Fruit fly (Drosophila melanogaster) whole organism, embryonic: ENCODE measurements around the gene Tpr2.

ENCODE experiments used
- Abd-B ChIP-seq: fragments of 200-800 bp; sonication (Bioruptor generic); optimal IDR thresholded peaks from 2 replicates; lab custom pipeline; 2018; ENCODE audit warnings: missing biosample characterization, mild to moderate bottlenecking, missing genetic modification characterization, moderate library complexity
- CG11247 ChIP-seq: fragments of 200-800 bp; sonication (Bioruptor generic); IDR thresholded peaks from 2 replicates; pipeline ENCODE4 v1.3.6; 2022; ENCODE audit warnings: missing biosample characterization, missing genetic modification characterization
- CG11456 ChIP-seq: fragments of 200-800 bp; sonication (Bioruptor generic); IDR thresholded peaks from 3 replicates; pipeline ENCODE4 v1.3.6; 2022; ENCODE audit warnings: missing biosample characterization, missing genetic modification characterization
- CG12104 ChIP-seq: fragments of 200-800 bp; sonication (Bioruptor generic); optimal IDR thresholded peaks from 3 replicates; lab custom pipeline; 2016; ENCODE audit warnings: missing biosample characterization, missing genetic modification characterization
- CG12659 ChIP-seq: fragments of 200-800 bp; sonication (Bioruptor generic); optimal IDR thresholded peaks from 3 replicates; lab custom pipeline; 2017; ENCODE audit warnings: mild to moderate bottlenecking, missing biosample characterization, missing genetic modification reagents, missing genetic modification characterization
- CG15514 ChIP-seq: fragments of 200-800 bp; sonication (Bioruptor generic); optimal IDR thresholded peaks from 3 replicates; lab custom pipeline; 2017; ENCODE audit warnings: missing biosample characterization, missing genetic modification characterization, mild to moderate bottlenecking, moderate library complexity, missing genetic modification reagents
- CG16813 ChIP-seq: fragments of 200-800 bp; sonication (Bioruptor generic); IDR thresholded peaks from 3 replicates; pipeline ENCODE4 v1.3.6; 2022; ENCODE audit warnings: missing biosample characterization, missing genetic modification characterization; ENCODE audit not compliant: partially characterized antibody
- CG17361 ChIP-seq: fragments of 200-800 bp; sonication (Bioruptor generic); IDR thresholded peaks from 3 replicates; pipeline ENCODE4 v1.3.6; 2022; ENCODE audit warnings: missing biosample characterization, missing genetic modification characterization
- CG17802 ChIP-seq: fragments of 200-800 bp; sonication (Bioruptor generic); optimal IDR thresholded peaks from 2 replicates; lab custom pipeline; 2018; ENCODE audit warnings: missing biosample characterization, mild to moderate bottlenecking, missing genetic modification characterization, moderate library complexity
- CG1832 ChIP-seq: fragments of 200-800 bp; sonication (Bioruptor generic); optimal IDR thresholded peaks from 2 replicates; lab custom pipeline; 2017; ENCODE audit warnings: missing biosample characterization, mild to moderate bottlenecking, missing genetic modification characterization, inconsistent platforms
- CG2199 ChIP-seq: fragments of 200-800 bp; sonication (Bioruptor generic); IDR thresholded peaks from 3 replicates; pipeline ENCODE4 v1.3.6; 2022; ENCODE audit warnings: missing biosample characterization, missing genetic modification characterization
- CG2889 ChIP-seq: fragments of 200-800 bp; sonication (Bioruptor generic); IDR thresholded peaks from 3 replicates; pipeline ENCODE4 v1.3.6; 2022; ENCODE audit warnings: missing biosample characterization, missing genetic modification characterization
- CG34376 ChIP-seq: fragments of 200-800 bp; sonication (Bioruptor generic); optimal IDR thresholded peaks from 2 replicates; lab custom pipeline; 2018; ENCODE audit warnings: missing biosample characterization, mild to moderate bottlenecking, missing genetic modification characterization
- CG6683 ChIP-seq: fragments of 200-800 bp; sonication (Bioruptor generic); optimal IDR thresholded peaks from 2 replicates; lab custom pipeline; 2017; ENCODE audit warnings: missing biosample characterization, mild to moderate bottlenecking, missing genetic modification characterization, missing genetic modification reagents
- CG7987 ChIP-seq: fragments of 200-800 bp; sonication (Bioruptor generic); optimal IDR thresholded peaks from 2 replicates; lab custom pipeline; 2018; ENCODE audit warnings: missing biosample characterization, mild to moderate bottlenecking, missing genetic modification characterization, moderate library complexity
- CG8359 ChIP-seq: fragments of 200-800 bp; sonication (Bioruptor generic); optimal IDR thresholded peaks from 2 replicates; lab custom pipeline; 2017; ENCODE audit warnings: missing biosample characterization, mild to moderate bottlenecking, missing genetic modification characterization, borderline replicate concordance
- CG8388 ChIP-seq: fragments of 200-800 bp; sonication (Bioruptor generic); optimal IDR thresholded peaks from 2 replicates; lab custom pipeline; 2019; ENCODE audit warnings: missing biosample characterization, mild to moderate bottlenecking, missing genetic modification characterization, moderate library complexity
- CG9817 ChIP-seq: fragments of 200-800 bp; sonication (Bioruptor generic); optimal IDR thresholded peaks from 2 replicates; lab custom pipeline; 2018; ENCODE audit warnings: missing biosample characterization, mild to moderate bottlenecking, missing genetic modification characterization, moderate library complexity
- Kr ChIP-seq: fragments of 200-800 bp; sonication (Bioruptor generic); optimal IDR thresholded peaks from 2 replicates; lab custom pipeline; 2017; ENCODE audit warnings: missing biosample characterization, mild to moderate bottlenecking, missing genetic modification characterization
- MBD-R2 ChIP-seq: fragments of 200-800 bp; sonication (Bioruptor generic); IDR thresholded peaks from 2 replicates; pipeline ENCODE4 v1.3.6; 2022; ENCODE audit warnings: missing biosample characterization, missing genetic modification characterization
- Meics ChIP-seq: fragments of 200-800 bp; sonication (Bioruptor generic); optimal IDR thresholded peaks from 2 replicates; lab custom pipeline; 2017; ENCODE audit warnings: missing biosample characterization, mild to moderate bottlenecking, missing genetic modification characterization
- NFAT ChIP-seq: fragments of 200-800 bp; sonication (Bioruptor generic); IDR thresholded peaks from 2 replicates; pipeline ENCODE4 v1.3.6; 2022; ENCODE audit warnings: missing biosample characterization, missing genetic modification characterization
- Spps ChIP-seq: fragments of 200-800 bp; sonication (Bioruptor generic); optimal IDR thresholded peaks from 2 replicates; lab custom pipeline; 2018; ENCODE audit warnings: missing biosample characterization, mild to moderate bottlenecking, missing genetic modification characterization
- Stat92E ChIP-seq, 3 experiments: fragments of >200 bp in 2 of 3; fragments of 200-800 bp in 1 of 3; sonication (Bioruptor generic) in 1 of 3; optimal IDR thresholded peaks; 2 replicates each; lab custom pipeline; 2017 to 2019; ENCODE audit warnings: missing biosample characterization in 3 of 3, missing genetic modification characterization in 3 of 3, mild to moderate bottlenecking in 1 of 3, moderate library complexity in 1 of 3
- abd-A ChIP-seq: fragments of 200-800 bp; sonication (Bioruptor generic); optimal IDR thresholded peaks from 3 replicates; lab custom pipeline; 2019; ENCODE audit warnings: missing biosample characterization, mild to moderate bottlenecking, missing genetic modification characterization, moderate library complexity
- ato ChIP-seq: fragments of 200-800 bp; sonication (Bioruptor generic); IDR thresholded peaks from 2 replicates; pipeline ENCODE4 v1.3.6; 2022; ENCODE audit warnings: missing biosample characterization, missing genetic modification characterization; ENCODE audit not compliant: partially characterized antibody
- ci ChIP-seq: fragments of 200-800 bp; sonication (Bioruptor generic); IDR thresholded peaks from 3 replicates; pipeline ENCODE4 v1.3.6; 2022; ENCODE audit warnings: missing biosample characterization, missing genetic modification characterization
- crc ChIP-seq: fragments of 200-800 bp; sonication (Bioruptor generic); optimal IDR thresholded peaks from 2 replicates; lab custom pipeline; 2016; ENCODE audit warnings: missing biosample characterization, missing genetic modification characterization
- da ChIP-seq: fragments of 200-800 bp; sonication (Bioruptor generic); optimal IDR thresholded peaks from 2 replicates; lab custom pipeline; 2016; ENCODE audit warnings: missing biosample characterization, missing genetic modification characterization
- fd64A ChIP-seq: fragments of 200-800 bp; sonication (Bioruptor generic); optimal IDR thresholded peaks from 3 replicates; lab custom pipeline; 2018; ENCODE audit warnings: missing biosample characterization, mild to moderate bottlenecking, missing genetic modification characterization
- fu2 ChIP-seq: fragments of 200-800 bp; sonication (Bioruptor generic); optimal IDR thresholded peaks from 2 replicates; lab custom pipeline; 2016; ENCODE audit warnings: missing biosample characterization, missing genetic modification characterization
- gfzf ChIP-seq: fragments of 200-800 bp; sonication (Bioruptor generic); optimal IDR thresholded peaks from 2 replicates; lab custom pipeline; 2016; ENCODE audit warnings: missing biosample characterization, mild to moderate bottlenecking, missing genetic modification characterization, moderate library complexity
- grn ChIP-seq: fragments of 200-800 bp; sonication (Bioruptor generic); optimal IDR thresholded peaks from 3 replicates; lab custom pipeline; 2017; ENCODE audit warnings: missing biosample characterization, missing genetic modification characterization
- ham ChIP-seq: fragments of 200-800 bp; sonication (Bioruptor generic); IDR thresholded peaks from 2 replicates; pipeline ENCODE4 v1.3.6; 2022; ENCODE audit warnings: missing biosample characterization, missing genetic modification characterization
- hbn ChIP-seq: fragments of 200-800 bp; sonication (Bioruptor generic); IDR thresholded peaks from 2 replicates; pipeline ENCODE4 v1.3.6; 2022; ENCODE audit warnings: missing biosample characterization, missing genetic modification characterization; ENCODE audit not compliant: partially characterized antibody
- odd ChIP-seq: fragments of 200-800 bp; sonication (Bioruptor generic); optimal IDR thresholded peaks from 2 replicates; lab custom pipeline; 2017; ENCODE audit warnings: missing biosample characterization, mild to moderate bottlenecking, missing genetic modification characterization
- otp ChIP-seq: fragments of 200-800 bp; sonication (Bioruptor generic); IDR thresholded peaks from 3 replicates; pipeline ENCODE4, ENCODE4 v1.3.6; 2022; ENCODE audit warnings: missing biosample characterization, missing genetic modification characterization
- pan ChIP-seq, 4 experiments: fragments of >200 bp in 3 of 4; fragments of 200-800 bp in 1 of 4; sonication (Bioruptor generic) in 1 of 4; optimal IDR thresholded peaks in 3 of 4; IDR thresholded peaks in 1 of 4; 2 replicates each; pipeline versions ENCODE4 v1.3.6 to Lab custom; 2017 to 2022; ENCODE audit warnings: missing biosample characterization in 2 of 4, missing genetic modification characterization in 2 of 4, mixed read lengths in 1 of 4
- pfk ChIP-seq: fragments of 200-800 bp; sonication (Bioruptor generic); optimal IDR thresholded peaks from 2 replicates; lab custom pipeline; 2018; ENCODE audit warnings: missing biosample characterization, mild to moderate bottlenecking, missing genetic modification characterization, moderate library complexity
- sd ChIP-seq: fragments of 200-800 bp; sonication (Bioruptor generic); optimal IDR thresholded peaks from 3 replicates; lab custom pipeline; 2018; ENCODE audit warnings: missing biosample characterization, mild to moderate bottlenecking, missing genetic modification characterization, moderate library complexity
- shn ChIP-seq: fragments of 200-800 bp; sonication (Bioruptor generic); optimal IDR thresholded peaks from 3 replicates; lab custom pipeline; 2016; ENCODE audit warnings: missing biosample characterization, missing genetic modification characterization
- ssp ChIP-seq: fragments of 200-800 bp; sonication (Bioruptor generic); IDR thresholded peaks from 2 replicates; pipeline ENCODE4 v1.3.6; 2022; ENCODE audit warnings: missing biosample characterization, missing genetic modification characterization
- stc ChIP-seq: fragments of 200-800 bp; sonication (Bioruptor generic); IDR thresholded peaks from 2 replicates; pipeline ENCODE4 v1.3.6; 2022; ENCODE audit warnings: missing biosample characterization, missing genetic modification characterization
- sug ChIP-seq: fragments of 200-800 bp; optimal IDR thresholded peaks from 2 replicates; lab custom pipeline; 2019; ENCODE audit warnings: missing biosample characterization, mild to moderate bottlenecking, missing genetic modification characterization, moderate library complexity
- unc-4 ChIP-seq: fragments of 200-800 bp; sonication (Bioruptor generic); IDR thresholded peaks from 2 replicates; pipeline ENCODE4 v1.3.6; 2022; ENCODE audit warnings: missing biosample characterization, missing genetic modification characterization; ENCODE audit not compliant: partially characterized antibody
- zfh2 ChIP-seq: fragments of 200-800 bp; sonication (Bioruptor generic); optimal IDR thresholded peaks from 2 replicates; lab custom pipeline; 2016; ENCODE audit warnings: missing biosample characterization, missing genetic modification characterization

The Tpr2 gene

dm6 chr2L:16532702-16533385 lies 41.5 kb downstream of the Tpr2 start, which contains the start of gene CG5953 (continued):
- TF ChIP-seq CG12659 (GFP tag; lab: Kevin White, UChicago) (peak; percentile 98), odd (GFP tag; lab: Kevin White, UChicago) (peak; percentile 95), ci (GFP tag; lab: Robert Waterston, UW) (peak; percentile 97), sug (tag; lab: Kevin White, UChicago) (peak; percentile 84), CG16813 (GFP tag; lab: Robert Waterston, UW) (peak; percentile 33; the same call in 1 of the 3 replicates), fu2 (GFP tag; lab: Kevin White, UChicago) (peak; percentile 89), CG2199 (peak; percentile 85), Meics (GFP tag; lab: Kevin White, UChicago) (peak; percentile 97), unc-4 (GFP tag; lab: Robert Waterston, UW) (peak; percentile 17; the same call in 1 of the 2 replicates), gfzf (GFP tag; lab: Kevin White, UChicago) (peak; percentile 12), hbn (no peak), CG6683 (GFP tag; lab: Kevin White, UChicago) (peak; percentile 94), Spps (tag; lab: Kevin White, UChicago) (peak; percentile 95), CG11247 (peak; percentile 94), zfh2 (peak; percentile 94), CG1832 (GFP tag; lab: Kevin White, UChicago) (no peak)

- peak; percentile 52 for TF ChIP-seq CG34376 (GFP tag; lab: Kevin White, UChicago)
- TF ChIP-seq CG8388, result no peak
- no peak for TF ChIP-seq da (GFP tag; lab: Kevin White, UChicago)
- no peak; the same call in 1 of the 2 replicates for TF ChIP-seq stc (GFP tag; lab: Robert Waterston, UW)
- no peak for TF ChIP-seq CG8359
- peak in 1 of 3 experiments; percentile 79 for TF ChIP-seq Stat92E (GFP tag; optimal IDR thresholded peaks at IDR 0.05; lab: Kevin White, UChicago)
- TF ChIP-seq CG12104 (GFP tag; lab: Kevin White, UChicago), result no peak
- TF ChIP-seq MBD-R2 (GFP tag; lab: Robert Waterston, UW), result no peak
- no peak for TF ChIP-seq shn (GFP tag; lab: Kevin White, UChicago)
- no peak for TF ChIP-seq Kr (GFP tag; lab: Kevin White, UChicago)
- peak; percentile 34 for TF ChIP-seq pfk (GFP tag; lab: Kevin White, UChicago)
- TF ChIP-seq NFAT (GFP tag; lab: Robert Waterston, UW), result peak; percentile 38; the same call in 1 of the 2 replicates
- TF ChIP-seq ato (GFP tag; lab: Robert Waterston, UW), result peak; percentile 48; the same call in 1 of the 2 replicates
- peak; percentile 74 for TF ChIP-seq sd (tag; lab: Kevin White, UChicago)
- peak; percentile 80; the same call in 1 of the 3 replicates for TF ChIP-seq CG2199
- TF ChIP-seq CG11456 (GFP tag; lab: Robert Waterston, UW), result peak; percentile 57; the same call in 2 of the 3 replicates
- TF ChIP-seq grn, result peak; percentile 15
- 0 out of 2 replicates have a peak, but pooled peaks have one; percentile 4 for TF ChIP-seq ham (GFP tag; lab: Robert Waterston, UW)
- 0 out of 2 replicates have a peak, but pooled peaks have one; percentile 1 for TF ChIP-seq ssp (GFP tag; lab: Robert Waterston, UW)
- TF ChIP-seq CG17361 (GFP tag; lab: Robert Waterston, UW), result peak; percentile 42; the same call in 1 of the 3 replicates
- no peak for TF ChIP-seq CG2889 (GFP tag; lab: Robert Waterston, UW)
- peak; percentile 86 for TF ChIP-seq abd-A
- TF ChIP-seq CG9817 (tag; lab: Kevin White, UChicago), result peak; percentile 3
- no peak for TF ChIP-seq Abd-B (GFP tag; lab: Kevin White, UChicago)
- no peak; the same call in 2 of the 3 replicates for TF ChIP-seq otp
- no peak for TF ChIP-seq pan (optimal IDR thresholded peaks at IDR 0.05; lab: Kevin White, UChicago)
- TF ChIP-seq pan (GFP tag; optimal IDR thresholded peaks at IDR 0.05 in 1 of 2, IDR thresholded peaks at IDR 0.05 in 1 of 2), result no peak
- TF ChIP-seq CG15514, result peak; percentile 28
- no peak for TF ChIP-seq CG17802 (tag; lab: Kevin White, UChicago)
- TF ChIP-seq CG7987 (GFP tag; lab: Kevin White, UChicago), result no peak
- TF ChIP-seq crc, result no peak
- peak; percentile 32 for TF ChIP-seq fd64A
Observed at dm6 chr2L:16533386-16533773, 42.0 kb downstream of the Tpr2 start.
